Worm (Caenorhabditis elegans): ENCODE measurements around the gene dao-6.

ce11 chrIII:9746665-9747064 lies 10.7 kb upstream of the dao-6 start:
- TF ChIP-seq snpc-4 (tag; optimal IDR thresholded peaks at IDR 0.05) (no peak), ama-1 (optimal IDR thresholded peaks at IDR 0.05) (no peak), C34F6.9 (tag; optimal IDR thresholded peaks at IDR 0.05) (no peak)

All from whole organism, L2 larva.